Worm (Caenorhabditis elegans): ENCODE measurements around the gene Y57E12B.11.

The Y57E12B.11 gene

DNA sequence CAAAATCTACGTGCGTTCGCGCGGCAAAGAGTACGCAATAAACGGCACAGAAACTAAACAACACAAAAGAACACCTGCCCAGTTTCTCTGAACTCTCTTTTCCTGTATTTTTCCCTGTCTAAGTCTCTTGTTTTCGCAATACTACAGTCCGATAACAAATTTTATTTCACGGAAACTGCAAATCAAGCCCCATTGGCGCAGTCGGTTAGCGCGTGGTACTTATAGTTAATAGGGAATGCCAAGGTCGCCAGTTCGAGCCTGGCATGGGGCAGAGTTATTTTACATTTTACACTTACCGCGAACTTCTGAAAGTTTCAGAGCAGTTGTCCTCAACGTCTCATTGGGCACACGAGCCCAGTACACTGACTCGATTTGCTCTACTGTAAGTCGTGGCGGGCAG, 32.4 kb downstream of the Y57E12B.11 start:
- TF ChIP-seq ceh-48 (tag; optimal IDR thresholded peaks at IDR 0.05): no peak

- TF ChIP-seq pat-9 (tag; optimal IDR thresholded peaks at IDR 0.05): no peak
- TF ChIP-seq dve-1 (tag; optimal IDR thresholded peaks at IDR 0.05): no peak
- no peak for TF ChIP-seq F13H6.1 (tag; optimal IDR thresholded peaks at IDR 0.05)
- TF ChIP-seq ceh-24 (tag; optimal IDR thresholded peaks at IDR 0.05): no peak
- no peak for TF ChIP-seq ama-1 (optimal IDR thresholded peaks at IDR 0.05)
Measured at ce11 chrV:6906435-6906834, 43.2 kb downstream of the Y57E12B.11 start.

DNA sequence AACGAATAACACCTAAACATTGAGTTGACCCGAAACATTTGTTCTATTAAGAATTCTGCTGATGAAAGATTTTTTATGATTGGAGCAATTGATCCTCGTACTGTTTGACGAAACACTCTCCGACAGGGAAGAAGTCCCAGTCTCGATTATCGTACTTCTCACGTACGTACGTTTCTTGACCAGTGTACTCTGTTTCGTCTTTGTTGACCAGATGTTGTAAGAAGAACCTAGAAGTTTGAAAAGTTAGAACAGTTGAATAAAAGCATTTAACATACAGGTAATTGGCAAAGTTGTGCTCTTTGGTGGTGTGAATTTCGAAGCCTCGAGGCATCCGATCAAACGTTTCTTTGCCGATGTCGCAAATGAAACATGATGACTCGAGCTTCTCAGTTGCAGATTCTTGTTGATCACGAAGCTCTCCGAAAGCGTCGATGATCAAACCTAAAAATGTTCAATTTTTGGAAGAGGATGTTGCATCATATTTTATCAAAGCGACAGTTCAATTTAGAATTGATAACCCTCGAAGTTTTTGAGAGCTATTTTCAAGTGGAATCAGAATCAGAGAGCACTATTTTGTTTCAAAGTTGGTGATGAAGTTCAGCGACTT, 47.6 kb downstream of the Y57E12B.11 start:
- no peak for TF ChIP-seq tbx-2 (tag; optimal IDR thresholded peaks at IDR 0.05)
- TF ChIP-seq ama-1 (optimal IDR thresholded peaks at IDR 0.05): no peak
- TF ChIP-seq unc-86 (tag; optimal IDR thresholded peaks at IDR 0.05): no peak
- TF ChIP-seq fax-1 (tag; optimal IDR thresholded peaks at IDR 0.05): no peak
- no peak for TF ChIP-seq ceh-31 (tag; optimal IDR thresholded peaks at IDR 0.05)
- no peak for TF ChIP-seq ahr-1 (tag; optimal IDR thresholded peaks at IDR 0.05)
- TF ChIP-seq ref-2 (tag; optimal IDR thresholded peaks at IDR 0.05): no peak
- TF ChIP-seq fkh-10 (GFP tag; optimal IDR thresholded peaks at IDR 0.05): no peak
- TF ChIP-seq nhr-232 (tag; optimal IDR thresholded peaks at IDR 0.05): no peak
- no peak for TF ChIP-seq ttx-3 (tag; optimal IDR thresholded peaks at IDR 0.05)

ce11 chrV:6900814-6901592, 48.7 kb downstream of the Y57E12B.11 start:
- TF ChIP-seq madf-2 (tag; optimal IDR thresholded peaks at IDR 0.05) (no peak), ceh-34 (tag; optimal IDR thresholded peaks at IDR 0.05) (no peak), pqm-1 (tag; optimal IDR thresholded peaks at IDR 0.05) (no peak), lim-6 (tag; optimal IDR thresholded peaks at IDR 0.05) (no peak), gmeb-2 (tag; optimal IDR thresholded peaks at IDR 0.05) (no peak)

DNA sequence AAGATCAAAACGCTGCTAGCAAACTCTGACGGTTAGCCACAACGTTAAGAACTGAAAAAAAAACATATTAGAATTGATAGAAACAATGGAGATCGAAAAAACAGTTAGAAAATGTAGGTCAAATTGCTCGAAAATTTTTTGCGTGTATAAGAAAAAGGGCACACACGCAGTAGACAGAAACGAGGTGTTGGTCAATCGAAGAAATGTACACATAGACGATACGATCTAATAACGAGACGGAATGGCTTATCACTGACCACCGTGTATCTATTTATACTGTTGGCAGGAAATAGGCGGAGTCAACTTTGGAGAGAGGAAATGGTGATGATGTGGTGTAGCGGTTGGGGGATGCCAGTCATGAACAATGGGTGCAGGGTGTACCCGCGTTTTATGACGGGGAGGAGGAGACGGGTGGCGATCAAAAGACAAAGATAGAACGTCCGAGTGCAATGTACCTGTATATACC, 49.5 kb downstream of the Y57E12B.11 start, which contains the start of gene odc-1:
TSS of gene odc-1 (minus strand) at position 51 of the 466 bp plus-strand sequence.
- TF ChIP-seq elt-2 (tag; optimal IDR thresholded peaks at IDR 0.05): peak; percentile 65
- TF ChIP-seq ceh-2 (tag; optimal IDR thresholded peaks at IDR 0.05): peak; percentile 1
- TF ChIP-seq unc-3 (GFP tag; conservative IDR thresholded peaks at IDR 0.05): no peak
- no peak for TF ChIP-seq unc-3 (tag; optimal IDR thresholded peaks at IDR 0.05)

Data from whole organism, late embryonic.